Fruit fly (Drosophila melanogaster): Measurements from ENCODE around the gene Dscam4.

The Dscam4 gene

dm6 chr3L:8315141-8315816 lies 76.8 kb downstream of the Dscam4 start, which contains the start of gene Cpsf6 (continued):
- no peak for TF ChIP-seq CG8359 (GFP tag; optimal IDR thresholded peaks at IDR 0.05; ENCODE audit: borderline replicate concordance)
- TF ChIP-seq CG13624 (GFP tag; optimal IDR thresholded peaks at IDR 0.05), result no peak
- TF ChIP-seq CG7963 (GFP tag; IDR thresholded peaks at IDR 0.05; ENCODE audit: partially characterized antibody), result no peak
- no peak for TF ChIP-seq p53 (GFP tag; optimal IDR thresholded peaks at IDR 0.05)
- peak; percentile 33 for TF ChIP-seq CG12219 (GFP tag; optimal IDR thresholded peaks at IDR 0.05)
- TF ChIP-seq insv (GFP tag; optimal IDR thresholded peaks at IDR 0.05), result peak in 1 of 2 experiments; percentile 87
- TF ChIP-seq GATAe (GFP tag; conservative IDR thresholded peaks at IDR 0.05), result no peak
- peak; percentile 83 for TF ChIP-seq Sin3A (optimal IDR thresholded peaks at IDR 0.05)
- TF ChIP-seq CG30020 (tag; optimal IDR thresholded peaks at IDR 0.05), result peak; percentile 64
- TF ChIP-seq pzg (GFP tag; optimal IDR thresholded peaks at IDR 0.05), result peak; percentile 79
- TF ChIP-seq Bteb2 (GFP tag; optimal IDR thresholded peaks at IDR 0.05), result peak; percentile 35
- TF ChIP-seq pfk (GFP tag; optimal IDR thresholded peaks at IDR 0.05), result peak; percentile 3
- peak; percentile 74 for TF ChIP-seq ssp (GFP tag; IDR thresholded peaks at IDR 0.05)
- peak; percentile 79 for TF ChIP-seq E2f2 (GFP tag; IDR thresholded peaks at IDR 0.05)
- peak; percentile 87 for TF ChIP-seq CG12391 (tag; optimal IDR thresholded peaks at IDR 0.05)
- TF ChIP-seq CG6654 (GFP tag; optimal IDR thresholded peaks at IDR 0.05), result no peak
- TF ChIP-seq lov (optimal IDR thresholded peaks at IDR 0.05), result no peak
- no peak for TF ChIP-seq lov (GFP tag; IDR thresholded peaks at IDR 0.05)
- TF ChIP-seq ERR (GFP tag; optimal IDR thresholded peaks at IDR 0.05), result no peak
- peak; percentile 60 for TF ChIP-seq pros (GFP tag; optimal IDR thresholded peaks at IDR 0.05)
- no peak for TF ChIP-seq ftz-f1 (GFP tag; optimal IDR thresholded peaks at IDR 0.05)
- TF ChIP-seq CG30403 (GFP tag; optimal IDR thresholded peaks at IDR 0.05), result peak; percentile 70
- TF ChIP-seq gt (GFP tag; IDR thresholded peaks at IDR 0.05), result no peak
- TF ChIP-seq Sry-δ (GFP tag; optimal IDR thresholded peaks at IDR 0.05), result peak; percentile 41
- peak; percentile 25; the same call in 1 of the 2 replicates for TF ChIP-seq ttk (GFP tag; IDR thresholded peaks at IDR 0.05)
- TF ChIP-seq CG12155 (GFP tag; optimal IDR thresholded peaks at IDR 0.05), result peak; percentile 44
- peak; percentile 70 for TF ChIP-seq CG9932 (GFP tag; IDR thresholded peaks at IDR 0.05)
- TF ChIP-seq Meics (GFP tag; optimal IDR thresholded peaks at IDR 0.05), result no peak
- TF ChIP-seq Optix (GFP tag; IDR thresholded peaks at IDR 0.05), result no peak
- peak; percentile 67 for TF ChIP-seq lbe (GFP tag; optimal IDR thresholded peaks at IDR 0.05)
- TF ChIP-seq CG9437 (GFP tag; optimal IDR thresholded peaks at IDR 0.05), result peak; percentile 6
- TF ChIP-seq PHDP (tag; optimal IDR thresholded peaks at IDR 0.05), result peak; percentile 76
- TF ChIP-seq Myb (GFP tag; optimal IDR thresholded peaks at IDR 0.05), result peak; percentile 94
- TF ChIP-seq cato (GFP tag; optimal IDR thresholded peaks at IDR 0.05; ENCODE audit: borderline replicate concordance), result peak; percentile 19
- peak; percentile 38 for TF ChIP-seq CG18599 (GFP tag; optimal IDR thresholded peaks at IDR 0.05)
- no peak for TF ChIP-seq Hr39 (optimal IDR thresholded peaks at IDR 0.05)
- peak; percentile 23; the same call in 1 of the 2 replicates for TF ChIP-seq sisA (GFP tag; IDR thresholded peaks at IDR 0.05)
- TF ChIP-seq CG5180 (GFP tag; optimal IDR thresholded peaks at IDR 0.05), result no peak
- no peak; the same call in 1 of the 2 replicates for TF ChIP-seq NFAT (GFP tag; IDR thresholded peaks at IDR 0.05)
- no peak for TF ChIP-seq BtbVII (GFP tag; optimal IDR thresholded peaks at IDR 0.05)
- no peak for TF ChIP-seq Sry-β (GFP tag; optimal IDR thresholded peaks at IDR 0.05)
- no peak for TF ChIP-seq CG10565 (GFP tag; optimal IDR thresholded peaks at IDR 0.05)
- TF ChIP-seq CG10209 (GFP tag; optimal IDR thresholded peaks at IDR 0.05), result peak; percentile 63
- TF ChIP-seq CG14710 (tag; optimal IDR thresholded peaks at IDR 0.05), result peak; percentile 87
- TF ChIP-seq run (tag; optimal IDR thresholded peaks at IDR 0.05), result no peak
- TF ChIP-seq Rfx (GFP tag; IDR thresholded peaks at IDR 0.05), result peak; percentile 70
- peak; percentile 76 for TF ChIP-seq CG17328 (GFP tag; IDR thresholded peaks at IDR 0.05)
- peak; percentile 87 for TF ChIP-seq trem (tag; optimal IDR thresholded peaks at IDR 0.05)
- TF ChIP-seq Lpt (GFP tag; optimal IDR thresholded peaks at IDR 0.05), result no peak
- TF ChIP-seq slp2 (GFP tag; optimal IDR thresholded peaks at IDR 0.05), result no peak
- TF ChIP-seq lilli (GFP tag; optimal IDR thresholded peaks at IDR 0.05), result peak; percentile 67
